Worm (Caenorhabditis elegans) whole organism, late embryonic: ENCODE results near the gene C35D6.3.

Experiments used
- ceh-24 ChIP-seq: sonication (generic microtip); optimal IDR thresholded peaks from 2 replicates; lab custom pipeline; 2016; ENCODE audit warnings: mild to moderate bottlenecking, missing genetic modification characterization, missing compliant biosample characterization
- che-1 ChIP-seq: sonication (generic microtip); optimal IDR thresholded peaks from 2 replicates; lab custom pipeline; 2016; ENCODE audit warnings: mild to moderate bottlenecking, missing genetic modification characterization, missing compliant biosample characterization
- ets-4 ChIP-seq: sonication (generic microtip); optimal IDR thresholded peaks from 2 replicates; lab custom pipeline; 2016; ENCODE audit warnings: missing genetic modification characterization, missing compliant biosample characterization
- fkh-10 ChIP-seq: fragments of 150-350 bp; optimal IDR thresholded peaks from 2 replicates; lab custom pipeline; 2014; ENCODE audit warnings: missing biosample characterization, missing genetic modification reagents, missing genetic modification characterization
- madf-2 ChIP-seq: sonication (generic microtip); optimal IDR thresholded peaks from 2 replicates; lab custom pipeline; 2017; ENCODE audit warnings: missing genetic modification characterization, missing compliant biosample characterization
- nhr-11 ChIP-seq: fragments of 150-350 bp; optimal IDR thresholded peaks from 2 replicates; lab custom pipeline; 2014; ENCODE audit warnings: missing biosample characterization, missing genetic modification characterization
- rnt-1 ChIP-seq: sonication (generic microtip); optimal IDR thresholded peaks from 2 replicates; lab custom pipeline; 2016; ENCODE audit warnings: missing genetic modification characterization, missing compliant biosample characterization

DNA sequence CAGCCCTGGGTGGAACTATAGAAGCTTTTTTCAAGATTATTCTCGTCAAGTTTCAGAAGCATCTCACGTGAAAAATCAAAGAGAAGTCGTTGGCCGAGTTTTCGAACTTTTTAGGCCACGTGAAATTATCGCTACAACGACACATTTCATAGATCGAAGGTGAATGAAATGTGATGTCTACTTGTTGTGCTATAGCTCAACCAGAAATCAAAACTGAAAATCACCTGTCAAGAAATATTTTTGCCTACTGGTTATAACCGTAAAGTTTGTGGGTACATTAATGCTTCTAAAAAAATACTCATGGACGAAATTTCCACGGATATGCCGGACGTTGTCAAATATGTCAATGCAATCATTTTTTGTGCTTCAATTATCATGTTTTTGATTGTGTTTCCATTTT lies 11.6 kb upstream of the C35D6.3 start, which contains the start of gene srz-38:
- TF ChIP-seq ets-4 (tag; lab: Kevin White, UChicago) = no peak
- TF ChIP-seq rnt-1 (tag; lab: Kevin White, UChicago) = no peak
- TF ChIP-seq madf-2 (tag; lab: Kevin White, UChicago) = no peak
- no peak for TF ChIP-seq fkh-10 (GFP tag; lab: Kevin White, UChicago)
- no peak for TF ChIP-seq che-1 (tag; lab: Kevin White, UChicago)
- no peak for TF ChIP-seq nhr-11 (tag; lab: Kevin White, UChicago)
- TF ChIP-seq ceh-24 (tag; lab: Kevin White, UChicago) = no peak
